Fruit fly (Drosophila melanogaster) ovary, adult (tissue): Measurements from ENCODE around the gene CG10467.

Source experiments
- CG17801 ChIP-seq: fragments of 200-800 bp; optimal IDR thresholded peaks from 2 replicates; lab custom pipeline; 2019; ENCODE audit warnings: missing biosample characterization, mild to moderate bottlenecking, missing genetic modification characterization, moderate library complexity; ENCODE audit not compliant: partially characterized antibody

Gene CG10467

DNA sequence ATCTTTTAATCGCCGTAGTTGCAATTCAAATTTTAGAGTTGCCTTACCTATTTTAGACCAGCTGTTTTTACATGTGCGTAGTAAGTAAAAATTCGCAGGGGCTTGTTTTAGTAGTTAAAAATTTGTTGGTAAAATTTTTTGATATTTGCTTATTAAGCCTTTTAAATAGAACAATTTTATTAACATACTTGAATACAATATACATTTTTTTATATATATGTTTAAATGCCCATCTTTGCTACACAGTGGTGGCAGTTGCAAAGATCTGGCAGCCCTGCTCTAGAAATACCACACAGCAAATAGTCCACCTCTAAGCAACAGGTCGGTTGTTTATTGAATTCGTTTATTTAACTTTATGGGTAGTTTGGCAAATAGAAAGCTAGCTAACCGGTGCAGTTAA, at the start of gene CG10467, which contains the start of gene loj:
CG10467 (minus strand) TSS at position 51 of the 400 bp plus-strand sequence.
loj (plus strand) TSS at position 291 of the 400 bp plus-strand sequence.
- peak; percentile 91 for TF ChIP-seq CG17801 (GFP tag; lab: Kevin White, UChicago)

DNA sequence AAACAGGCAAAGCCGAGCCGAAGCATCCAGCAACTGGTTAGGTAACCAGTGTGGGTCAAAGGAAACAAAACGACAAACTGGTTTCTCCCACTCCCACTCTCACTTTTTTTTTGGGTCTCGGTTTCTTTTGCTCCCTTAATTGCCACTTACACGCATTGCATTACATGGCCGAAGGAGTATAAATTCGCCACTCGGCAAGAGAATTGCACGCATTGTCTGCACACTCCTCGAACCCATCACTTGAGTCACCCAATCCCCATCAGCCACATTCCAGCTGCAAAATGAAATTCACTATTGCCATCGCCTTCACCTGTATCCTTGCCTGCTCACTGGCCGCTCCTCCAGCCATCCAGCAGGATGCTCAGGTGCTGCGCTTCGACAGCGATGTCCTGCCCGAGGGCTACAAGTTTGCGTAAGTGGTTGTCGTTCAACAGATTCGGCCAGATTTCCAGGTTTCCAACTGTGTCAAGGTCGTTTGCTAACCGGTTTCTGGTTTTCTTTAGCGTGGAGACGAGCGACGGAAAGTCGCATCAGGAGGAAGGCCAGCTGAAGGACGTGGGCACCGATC, 48.7 kb upstream of the CG10467 start, which contains the start of gene Lcp65Ad:
Lcp65Ad (plus strand) TSS at position 208 of the 568 bp plus-strand sequence.
- no peak for TF ChIP-seq CG17801 (GFP tag; lab: Kevin White, UChicago)

DNA sequence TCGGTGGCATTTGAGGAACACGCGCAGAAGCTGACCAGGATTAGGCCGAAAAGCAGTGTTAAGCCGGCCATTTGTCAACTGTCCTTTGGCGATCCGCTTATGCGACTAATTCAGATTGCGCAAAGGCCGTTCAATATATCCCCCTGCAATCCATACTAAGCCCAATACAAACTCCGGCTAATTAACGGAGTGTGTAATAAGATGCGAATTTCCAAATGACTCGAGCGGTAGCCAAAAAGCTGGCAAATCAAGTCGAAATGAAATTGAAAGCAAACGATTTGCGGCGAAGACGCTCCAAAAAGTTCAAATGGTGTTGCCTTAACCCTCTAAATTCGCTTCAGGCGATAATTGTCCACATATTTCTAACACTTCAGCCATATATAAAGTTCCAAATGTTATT, 47.8 kb upstream of the CG10467 start, which contains the start of gene Cpr65Aw:
Cpr65Aw (minus strand) TSS at position 101 of the 400 bp plus-strand sequence.
- no peak for TF ChIP-seq CG17801 (GFP tag; lab: Kevin White, UChicago)

DNA sequence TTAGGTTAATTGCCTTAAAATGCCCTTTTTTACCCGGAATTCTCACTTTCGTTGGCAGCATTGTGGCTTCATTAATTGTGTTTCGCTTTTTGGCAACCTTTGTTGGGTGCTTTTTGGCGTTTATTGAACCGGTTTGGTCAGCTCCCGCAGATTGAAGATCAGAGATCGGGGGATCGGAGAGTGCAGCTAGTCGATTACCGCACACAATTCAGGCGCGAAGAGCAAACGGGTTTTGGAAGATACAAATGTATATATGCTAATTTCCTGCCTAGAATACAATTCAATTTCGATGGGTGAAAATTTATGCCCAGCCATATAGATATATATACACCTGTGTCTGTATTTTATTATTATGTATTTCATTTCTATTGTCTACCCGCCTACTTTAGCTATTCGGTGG, 47.0 kb upstream of the CG10467 start:
- no peak for TF ChIP-seq CG17801 (GFP tag; lab: Kevin White, UChicago)

- TF ChIP-seq CG17801 (GFP tag; lab: Kevin White, UChicago): no peak
Observed at dm6 chr3L:6140771-6141472, 46.4 kb upstream of the CG10467 start.

DNA sequence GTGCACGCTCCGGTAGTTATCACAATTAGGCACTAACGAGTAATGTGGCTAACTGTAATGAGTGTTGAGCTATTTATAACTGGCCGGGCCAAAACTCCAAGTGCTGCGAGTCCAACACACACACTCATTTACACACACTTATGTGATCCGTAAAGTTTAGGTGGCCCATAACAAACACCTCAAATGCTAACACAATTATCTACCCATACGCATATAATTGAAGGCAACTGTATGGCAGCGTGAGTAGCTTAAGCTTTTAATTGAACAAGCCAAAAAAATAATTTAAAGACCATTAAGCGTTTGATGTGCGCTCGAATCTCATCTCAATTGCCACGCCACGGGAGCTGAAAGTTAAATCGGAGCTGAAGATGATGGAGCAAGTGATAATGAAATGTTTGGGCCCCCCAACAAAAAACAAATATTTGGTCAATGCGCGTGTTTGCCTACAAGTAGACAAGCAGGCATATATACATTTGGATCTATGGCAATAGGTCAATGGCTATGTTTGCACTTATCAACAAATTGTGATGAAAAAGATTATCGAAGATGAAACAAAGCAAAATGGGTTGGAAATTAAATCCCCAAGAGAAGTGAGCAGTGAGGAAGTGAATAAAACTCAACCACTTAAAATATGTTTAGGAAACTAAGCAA, 45.5 kb upstream of the CG10467 start, which contains the start of gene Cpr65Av:
Cpr65Av (minus strand) TSS at position 51 of the 651 bp plus-strand sequence.
- no peak for TF ChIP-seq CG17801 (GFP tag; lab: Kevin White, UChicago)

DNA sequence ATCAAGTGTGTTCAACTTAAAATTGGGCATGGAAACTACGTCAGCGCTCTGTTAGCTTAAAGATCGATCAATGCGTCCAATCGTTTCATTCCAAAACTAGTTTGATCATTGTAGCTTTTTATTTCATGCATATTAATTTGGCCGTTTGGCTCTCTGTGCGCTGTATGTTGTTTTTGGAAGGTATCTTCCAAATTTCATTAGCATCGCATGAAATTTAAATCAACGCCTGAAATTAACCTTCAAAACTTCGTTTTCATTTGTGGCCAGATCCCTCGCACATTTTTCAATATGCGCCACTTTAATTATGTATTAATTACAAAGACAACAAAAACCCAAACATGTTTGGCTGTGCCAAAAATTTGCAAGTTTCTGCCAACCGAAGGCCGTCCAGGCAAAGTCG, 44.0 kb upstream of the CG10467 start:
- no peak for TF ChIP-seq CG17801 (GFP tag; lab: Kevin White, UChicago)

- no peak for TF ChIP-seq CG17801 (GFP tag; lab: Kevin White, UChicago)
Observed at dm6 chr3L:6138018-6138417, 43.5 kb upstream of the CG10467 start, which contains the start of gene Lcp65Ae. Gene Lcp65Ae (minus strand): TSS chr3L:6138118.

DNA sequence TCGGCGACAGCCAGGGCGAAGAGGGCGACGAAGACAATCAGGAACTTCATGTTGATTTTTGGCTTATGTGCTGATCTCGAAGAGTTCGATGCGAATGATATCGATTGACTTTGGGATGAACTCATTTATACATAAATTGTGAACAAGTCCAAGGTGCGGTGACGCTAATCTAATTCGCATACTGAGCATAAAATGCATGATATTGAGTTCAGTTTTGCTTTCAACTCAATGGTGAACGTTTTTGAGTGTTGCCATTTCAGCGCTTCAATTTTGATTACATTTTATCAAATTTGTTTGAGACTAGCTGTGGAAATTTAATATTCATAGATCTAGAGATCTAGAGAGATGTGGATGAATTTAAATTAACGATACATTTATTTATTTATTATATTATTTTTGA, 42.1 kb upstream of the CG10467 start, which contains the start of gene Lcp65Af:
Lcp65Af (minus strand) TSS at position 101 of the 400 bp plus-strand sequence.
- no peak for TF ChIP-seq CG17801 (GFP tag; lab: Kevin White, UChicago)

- no peak for TF ChIP-seq CG17801 (GFP tag; lab: Kevin White, UChicago)
Observed at dm6 chr3L:6135174-6135573, 40.6 kb upstream of the CG10467 start, which contains the start of gene Lcp65Ag1. Gene Lcp65Ag1 (minus strand): TSS chr3L:6135274.

DNA sequence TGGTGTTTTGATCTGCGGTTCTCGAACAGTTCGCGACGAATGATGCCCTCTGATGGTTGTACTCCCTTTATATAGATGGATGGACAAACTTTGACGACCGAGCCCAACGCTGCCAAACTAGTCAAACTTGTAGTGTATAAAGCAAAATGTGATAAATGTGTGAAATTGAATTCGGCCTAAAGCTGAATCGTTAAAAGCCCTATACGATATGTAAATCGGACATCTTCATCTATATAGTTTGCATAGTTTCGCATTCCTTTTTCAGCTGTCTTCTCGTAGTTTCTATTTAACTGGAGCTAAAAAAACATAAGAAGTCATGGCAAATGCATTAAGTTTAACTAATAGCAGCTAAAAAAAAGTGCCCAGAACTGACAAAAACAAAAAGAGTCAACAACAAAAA, 39.0 kb upstream of the CG10467 start, which contains the start of gene Lcp65Ag2:
Lcp65Ag2 (minus strand) TSS at position 48 of the 400 bp plus-strand sequence.
- no peak for TF ChIP-seq CG17801 (GFP tag; lab: Kevin White, UChicago)

DNA sequence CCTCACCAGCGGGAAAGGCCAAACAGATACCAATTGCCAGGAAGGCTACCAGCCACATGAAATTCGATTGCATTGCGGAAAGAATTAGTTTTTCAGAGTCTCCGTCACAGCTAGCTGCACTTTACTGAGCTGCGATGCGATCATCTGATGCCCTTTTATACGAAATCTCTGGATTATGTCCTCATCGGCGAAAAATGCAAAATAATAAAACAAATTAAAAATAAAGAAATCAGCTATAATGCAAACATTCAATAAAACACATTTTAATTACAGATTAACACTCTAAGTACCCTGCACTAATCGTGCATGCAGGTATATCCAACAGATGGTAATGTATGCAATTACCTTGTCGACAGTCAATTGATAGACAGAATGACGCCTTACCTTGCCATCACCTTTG, 37.5 kb upstream of the CG10467 start, which contains the start of gene Cpr65Au:
Cpr65Au (minus strand) TSS at position 101 of the 400 bp plus-strand sequence.
- TF ChIP-seq CG17801 (GFP tag; lab: Kevin White, UChicago): no peak

DNA sequence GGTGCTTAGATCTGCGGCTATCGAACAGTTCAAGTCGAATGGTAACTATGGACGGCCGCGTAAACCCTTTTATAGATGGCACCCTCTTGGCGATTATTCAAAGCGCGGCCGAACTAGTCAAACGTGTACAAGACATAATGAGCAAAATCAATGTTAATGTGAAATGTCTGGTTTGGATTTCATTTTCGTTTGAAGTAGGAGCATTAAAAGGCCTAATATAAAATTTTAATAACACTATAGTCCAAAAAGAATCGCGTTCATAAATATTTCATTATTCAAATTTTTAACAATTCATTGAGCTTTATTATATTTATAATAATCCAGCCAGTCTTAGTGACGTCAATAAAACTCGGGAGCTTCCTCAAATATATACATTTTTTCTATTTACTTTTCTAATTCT, 36.4 kb upstream of the CG10467 start, which contains the start of gene Lcp65Ag3:
Lcp65Ag3 (minus strand) TSS at position 46 of the 400 bp plus-strand sequence.
- TF ChIP-seq CG17801 (GFP tag; lab: Kevin White, UChicago): no peak

DNA sequence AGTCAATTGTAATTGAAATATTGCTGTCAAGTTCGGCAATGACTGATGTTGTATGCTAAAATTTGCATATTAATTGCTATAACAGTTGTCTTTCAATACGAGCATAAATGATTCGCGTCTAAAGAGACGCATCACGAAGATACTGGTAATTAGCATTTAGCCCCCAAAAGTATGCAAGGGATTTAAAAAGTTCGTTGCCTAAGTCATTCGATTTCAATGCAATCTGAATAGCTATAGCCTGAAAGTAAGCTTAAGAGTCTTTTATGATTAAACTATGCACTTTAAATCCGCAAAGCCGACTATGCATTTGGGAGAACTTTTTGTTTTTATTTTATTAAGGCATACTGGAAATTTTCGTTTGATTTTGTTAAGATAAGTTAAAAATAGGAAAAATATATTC, 35.0 kb upstream of the CG10467 start:
- TF ChIP-seq CG17801 (GFP tag; lab: Kevin White, UChicago): no peak

- no peak for TF ChIP-seq CG17801 (GFP tag; lab: Kevin White, UChicago)
Observed at dm6 chr3L:6125409-6125689, 30.8 kb upstream of the CG10467 start.
